Worm (Caenorhabditis elegans) whole organism, L4 larva: Measurements from ENCODE around the gene pgp-13.

ENCODE experiments used
- nhr-237 ChIP-seq: sonication (generic microtip); optimal IDR thresholded peaks from 2 replicates; lab custom pipeline; 2017; ENCODE audit warnings: missing biosample characterization, missing genetic modification characterization
- nhr-77 ChIP-seq: fragments of 150-350 bp; optimal IDR thresholded peaks from 2 replicates; lab custom pipeline; 2014; ENCODE audit warnings: missing biosample characterization, missing genetic modification characterization

- TF ChIP-seq nhr-77 (tag; lab: Kevin White, UChicago) (no peak), nhr-237 (no peak)
These were observed 46.7 kb upstream of the pgp-13 start for ce11 chrX:12691740-12692383.
